Worm (Caenorhabditis elegans) whole organism, L3 larva: Measurements from ENCODE around the gene dna-2.

Source experiments
- ceh-16 ChIP-seq: sonication (generic microtip); optimal IDR thresholded peaks from 2 replicates; lab custom pipeline; 2017; ENCODE audit warnings: missing biosample characterization, missing genetic modification characterization
- ceh-82 ChIP-seq: fragments of 150-350 bp; optimal IDR thresholded peaks from 2 replicates; lab custom pipeline; 2014; ENCODE audit warnings: missing biosample characterization, missing genetic modification characterization
- elt-3 ChIP-seq, 3 experiments: fragments of 150-350 bp in 1 of 3; sonication (generic microtip) in 2 of 3; optimal IDR thresholded peaks; 2 replicates in 2 of 3; 4 replicates in 1 of 3; lab custom pipeline; 2014 to 2017; ENCODE audit warnings: missing biosample characterization in 3 of 3, missing genetic modification characterization in 3 of 3
- eor-1 ChIP-seq, 2 experiments: fragments of 150-350 bp; optimal IDR thresholded peaks; 2 replicates each; lab custom pipeline; 2014 to 2018; ENCODE audit warnings: missing biosample characterization in 2 of 2, missing genetic modification characterization in 2 of 2
- fkh-10 ChIP-seq: sonication (generic microtip); optimal IDR thresholded peaks from 2 replicates; lab custom pipeline; 2017; ENCODE audit warnings: missing biosample characterization, missing genetic modification reagents, missing genetic modification characterization
- fos-1 ChIP-seq: fragments of 150-350 bp; optimal IDR thresholded peaks from 2 replicates; lab custom pipeline; 2014; ENCODE audit warnings: missing biosample characterization, missing genetic modification characterization
- jun-1 ChIP-seq: fragments of 150-350 bp; optimal IDR thresholded peaks from 2 replicates; lab custom pipeline; 2014; ENCODE audit warnings: missing biosample characterization, missing genetic modification reagents, missing genetic modification characterization
- mdl-1 ChIP-seq: fragments of 150-350 bp; optimal IDR thresholded peaks from 2 replicates; lab custom pipeline; 2014; ENCODE audit warnings: missing biosample characterization, missing genetic modification characterization
- nhr-12 ChIP-seq: fragments of 150-350 bp; optimal IDR thresholded peaks from 2 replicates; lab custom pipeline; 2014; ENCODE audit warnings: missing biosample characterization, missing genetic modification characterization
- nhr-237 ChIP-seq: fragments of 150-350 bp; optimal IDR thresholded peaks from 2 replicates; lab custom pipeline; 2014; ENCODE audit warnings: missing biosample characterization, missing genetic modification characterization
- pha-4 ChIP-seq: fragments of 150-350 bp; optimal IDR thresholded peaks from 2 replicates; lab custom pipeline; 2014; ENCODE audit warnings: missing biosample characterization, missing genetic modification reagents, missing genetic modification characterization
- pqm-1 ChIP-seq: fragments of 150-350 bp; optimal IDR thresholded peaks from 2 replicates; lab custom pipeline; 2017; ENCODE audit warnings: missing biosample characterization, missing genetic modification characterization, inconsistent platforms
- unc-62 ChIP-seq: fragments of 150-350 bp; sonication (generic microtip); optimal IDR thresholded peaks from 4 replicates; lab custom pipeline; 2014; ENCODE audit warnings: missing biosample characterization, missing genetic modification reagents, missing genetic modification characterization

ce11 chrII:11790458-11790857 is 12.2 kb downstream of the dna-2 start, which contains the start of gene F43G6.4:
- TF ChIP-seq pha-4, result no peak
- no peak for TF ChIP-seq mdl-1
- no peak for TF ChIP-seq pqm-1 (tag; lab: Kevin White, UChicago)
- no peak for TF ChIP-seq jun-1 (tag; lab: Kevin White, UChicago)
- no peak for TF ChIP-seq ceh-82
- no peak for TF ChIP-seq ceh-16 (tag; lab: Kevin White, UChicago)
- no peak for TF ChIP-seq nhr-12 (tag; lab: Kevin White, UChicago)
- no peak for TF ChIP-seq elt-3 (tag; optimal IDR thresholded peaks at IDR 0.05; lab: Kevin White, UChicago)
- TF ChIP-seq nhr-237 (tag; lab: Kevin White, UChicago), result no peak
- TF ChIP-seq unc-62 (GFP tag; lab: Kevin White, UChicago), result no peak
- TF ChIP-seq eor-1 (tag; optimal IDR thresholded peaks at IDR 0.05; lab: Kevin White, UChicago), result no peak
- TF ChIP-seq fkh-10 (GFP tag; lab: Kevin White, UChicago), result no peak
- TF ChIP-seq fos-1 (tag; lab: Kevin White, UChicago), result no peak
